Fruit fly (Drosophila melanogaster): Measurements from ENCODE around the gene CG12994.

Gene CG12994

dm6 chrX:17465523-17465922, 21.7 kb upstream of the CG12994 start:
- no peak for TF ChIP-seq CG17801 (GFP tag; optimal IDR thresholded peaks at IDR 0.05; ENCODE audit: partially characterized antibody)

- TF ChIP-seq CG17801 (GFP tag; optimal IDR thresholded peaks at IDR 0.05; ENCODE audit: partially characterized antibody) = no peak
Measured at dm6 chrX:17455829-17456460, 12.2 kb upstream of the CG12994 start.

- TF ChIP-seq CG17801 (GFP tag; optimal IDR thresholded peaks at IDR 0.05; ENCODE audit: partially characterized antibody) = no peak
Measured at dm6 chrX:17452443-17452842, 8.6 kb upstream of the CG12994 start, which contains the start of gene CG8568. TSS of gene CG8568 (minus strand) at chrX:17452543.

- no peak for TF ChIP-seq CG17801 (GFP tag; optimal IDR thresholded peaks at IDR 0.05; ENCODE audit: partially characterized antibody)
Measured at dm6 chrX:17448674-17449073, 4.9 kb upstream of the CG12994 start, which contains the start of gene p-cup. TSS of gene p-cup (minus strand) at chrX:17448774.

- TF ChIP-seq CG17801 (GFP tag; optimal IDR thresholded peaks at IDR 0.05; ENCODE audit: partially characterized antibody) = no peak
Measured at dm6 chrX:17424383-17424782, 19.4 kb downstream of the CG12994 start.

dm6 chrX:17423310-17423945, 20.4 kb downstream of the CG12994 start, which contains the start of gene ENGase:
TSS of gene ENGase (plus strand) at chrX:17423591.
- no peak for TF ChIP-seq CG17801 (GFP tag; optimal IDR thresholded peaks at IDR 0.05; ENCODE audit: partially characterized antibody)

- TF ChIP-seq CG17801 (GFP tag; optimal IDR thresholded peaks at IDR 0.05; ENCODE audit: partially characterized antibody) = no peak
Measured at dm6 chrX:17421987-17422386, 21.8 kb downstream of the CG12994 start, which contains the start of gene CG8611. TSS of gene CG8611 (minus strand) at chrX:17422145.

dm6 chrX:17407737-17408136, 36.1 kb downstream of the CG12994 start:
- no peak for TF ChIP-seq CG17801 (GFP tag; optimal IDR thresholded peaks at IDR 0.05; ENCODE audit: partially characterized antibody)

- TF ChIP-seq CG17801 (GFP tag; optimal IDR thresholded peaks at IDR 0.05; ENCODE audit: partially characterized antibody) = no peak
Measured at dm6 chrX:17404883-17405282, 38.9 kb downstream of the CG12994 start.

- no peak for TF ChIP-seq CG17801 (GFP tag; optimal IDR thresholded peaks at IDR 0.05; ENCODE audit: partially characterized antibody)
Measured at dm6 chrX:17398215-17398614, 45.6 kb downstream of the CG12994 start.

- TF ChIP-seq CG17801 (GFP tag; optimal IDR thresholded peaks at IDR 0.05; ENCODE audit: partially characterized antibody) = no peak
Measured at dm6 chrX:17397103-17397711, 46.6 kb downstream of the CG12994 start, which contains the start of gene B-H1. TSS of gene B-H1 (plus strand) at chrX:17397478.

- no peak for TF ChIP-seq CG17801 (GFP tag; optimal IDR thresholded peaks at IDR 0.05; ENCODE audit: partially characterized antibody)
Measured at dm6 chrX:17382995-17383394, 60.8 kb downstream of the CG12994 start.

- no peak for TF ChIP-seq CG17801 (GFP tag; optimal IDR thresholded peaks at IDR 0.05; ENCODE audit: partially characterized antibody)
Measured at dm6 chrX:17379430-17379829, 64.4 kb downstream of the CG12994 start.

Measured in ovary, adult (tissue).